Fruit fly (Drosophila melanogaster): ENCODE results near the gene CG32409.

CG32409 gene

DNA sequence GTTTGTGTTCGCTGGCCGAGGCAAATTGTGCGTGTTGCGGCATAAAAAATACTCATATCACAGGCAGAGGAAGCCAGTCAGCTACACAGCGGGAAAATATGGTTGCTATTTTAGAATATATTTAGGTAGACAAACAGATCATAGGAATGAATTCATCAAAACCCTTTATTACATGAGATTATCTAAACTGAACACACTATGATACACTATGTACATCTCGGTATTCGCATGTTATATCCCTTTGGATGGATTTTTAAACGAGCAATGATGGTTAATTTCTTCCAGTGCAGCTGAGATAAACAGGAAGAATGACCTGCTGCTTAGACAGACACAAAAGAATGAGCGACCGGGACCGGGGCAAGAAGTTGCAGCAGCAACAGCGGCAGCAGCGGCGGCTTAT lies 42.4 kb upstream of the CG32409 start (continued):
- peak; percentile 3 for TF ChIP-seq Blimp-1 (GFP tag; optimal IDR thresholded peaks at IDR 0.05)
- TF ChIP-seq sima (GFP tag; optimal IDR thresholded peaks at IDR 0.05), result no peak
- TF ChIP-seq ara (GFP tag; IDR thresholded peaks at IDR 0.05), result peak; percentile 58; the same call in 1 of the 2 replicates
- TF ChIP-seq D19A (tag; optimal IDR thresholded peaks at IDR 0.05), result peak; percentile 49
- TF ChIP-seq CG17829 (tag; optimal IDR thresholded peaks at IDR 0.05), result peak; percentile 80
- no peak for TF ChIP-seq Lim3 (GFP tag; IDR thresholded peaks at IDR 0.05)
- TF ChIP-seq slp2 (GFP tag; optimal IDR thresholded peaks at IDR 0.05), result peak; percentile 15
- TF ChIP-seq CG16815 (GFP tag; optimal IDR thresholded peaks at IDR 0.05), result peak; percentile 66
- TF ChIP-seq gcm (GFP tag; optimal IDR thresholded peaks at IDR 0.05), result peak; percentile 25
- TF ChIP-seq fd102C (GFP tag; optimal IDR thresholded peaks at IDR 0.05), result peak; percentile 94
- TF ChIP-seq CG9876 (GFP tag; optimal IDR thresholded peaks at IDR 0.05), result no peak
- TF ChIP-seq CG11560 (tag; IDR thresholded peaks at IDR 0.05), result no peak
- peak; percentile 36 for TF ChIP-seq CG10209 (GFP tag; optimal IDR thresholded peaks at IDR 0.05)
- no peak for TF ChIP-seq CG10543 (GFP tag; optimal IDR thresholded peaks at IDR 0.05)
- TF ChIP-seq pum (GFP tag; optimal IDR thresholded peaks at IDR 0.05), result peak; percentile 28
- no peak for TF ChIP-seq Hmr (GFP tag; optimal IDR thresholded peaks at IDR 0.05)
- TF ChIP-seq lola (GFP tag; optimal IDR thresholded peaks at IDR 0.05), result peak in 1 of 3 experiments; percentile 86
- TF ChIP-seq CG8765 (GFP tag; IDR thresholded peaks at IDR 0.05), result peak; percentile 81
- peak; percentile 37 for TF ChIP-seq gsb-n (tag; optimal IDR thresholded peaks at IDR 0.05)
- TF ChIP-seq salm (tag; optimal IDR thresholded peaks at IDR 0.05), result no peak
- TF ChIP-seq CG3995 (GFP tag; optimal IDR thresholded peaks at IDR 0.05), result no peak
- TF ChIP-seq Hr51 (GFP tag; optimal IDR thresholded peaks at IDR 0.05), result peak in 1 of 2 experiments; percentile 17
- no peak for TF ChIP-seq repo (GFP tag; optimal IDR thresholded peaks at IDR 0.05)
- TF ChIP-seq wdn (GFP tag; IDR thresholded peaks at IDR 0.05), result no peak
- TF ChIP-seq PHDP (tag; optimal IDR thresholded peaks at IDR 0.05), result no peak
- TF ChIP-seq trem (tag; optimal IDR thresholded peaks at IDR 0.05), result peak; percentile 62
- TF ChIP-seq chn (GFP tag; optimal IDR thresholded peaks at IDR 0.05), result peak; percentile 35
- peak; percentile 44; the same call in 1 of the 2 replicates for TF ChIP-seq CG6689 (GFP tag; IDR thresholded peaks at IDR 0.05)
- TF ChIP-seq dati (GFP tag; IDR thresholded peaks at IDR 0.05), result no peak
- TF ChIP-seq Stat92E (GFP tag; optimal IDR thresholded peaks at IDR 0.05), result peak in 1 of 3 experiments; percentile 4
- peak; percentile 29 for TF ChIP-seq Neu2 (GFP tag; optimal IDR thresholded peaks at IDR 0.05; ENCODE audit: borderline replicate concordance)
- TF ChIP-seq CG17186 (GFP tag; optimal IDR thresholded peaks at IDR 0.05), result no peak
- TF ChIP-seq jing (GFP tag; optimal IDR thresholded peaks at IDR 0.05), result peak; percentile 7
- TF ChIP-seq ems (GFP tag; optimal IDR thresholded peaks at IDR 0.05), result no peak
- peak; percentile 50; the same call in 1 of the 2 replicates for TF ChIP-seq CG31441 (GFP tag; IDR thresholded peaks at IDR 0.05)
- TF ChIP-seq z (GFP tag; IDR thresholded peaks at IDR 0.05), result no peak
- peak; percentile 9 for TF ChIP-seq CG5245 (GFP tag; optimal IDR thresholded peaks at IDR 0.05)
- TF ChIP-seq dpn (GFP tag; optimal IDR thresholded peaks at IDR 0.05), result peak in 1 of 2 experiments; percentile 7
- peak; percentile 14 for TF ChIP-seq NK7.1 (GFP tag; optimal IDR thresholded peaks at IDR 0.05)
- peak; percentile 85 for TF ChIP-seq ac (GFP tag; optimal IDR thresholded peaks at IDR 0.05)
- peak; percentile 6 for TF ChIP-seq NC2α (GFP tag; optimal IDR thresholded peaks at IDR 0.05)
- TF ChIP-seq dmrt11E (tag; optimal IDR thresholded peaks at IDR 0.05), result peak; percentile 88
- TF ChIP-seq nmo (GFP tag; optimal IDR thresholded peaks at IDR 0.05), result peak; percentile 46
- TF ChIP-seq Camta (GFP tag; optimal IDR thresholded peaks at IDR 0.05), result peak; percentile 19
- TF ChIP-seq CG15601 (tag; optimal IDR thresholded peaks at IDR 0.05), result no peak
- peak; percentile 58 for TF ChIP-seq CG4820 (GFP tag; optimal IDR thresholded peaks at IDR 0.05)
- peak; percentile 34 to 80 for TF ChIP-seq chif (GFP tag; optimal IDR thresholded peaks at IDR 0.05)
- TF ChIP-seq Med (GFP tag), result peak; percentile 55
- TF ChIP-seq Chrac-16 (GFP tag; optimal IDR thresholded peaks at IDR 0.05), result peak; percentile 59
- TF ChIP-seq YL-1 (GFP tag; optimal IDR thresholded peaks at IDR 0.05), result no peak
